Worm (Caenorhabditis elegans) whole organism, L4 larva: ENCODE measurements around the gene B0393.4.

ENCODE experiments used
- D1046.2 ChIP-seq: fragments of 200-800 bp; sonication (Bioruptor generic); IDR thresholded peaks from 2 replicates; pipeline ENCODE4 v1.3.6; 2022; ENCODE audit warnings: missing genetic modification characterization, missing compliant biosample characterization
- Y5F2A.4 ChIP-seq: fragments of 200-800 bp; sonication (Bioruptor generic); optimal IDR thresholded peaks from 2 replicates; lab custom pipeline; 2018; ENCODE audit warnings: mild to moderate bottlenecking, missing genetic modification characterization, missing compliant biosample characterization
- aha-1 ChIP-seq: fragments of 150-350 bp; peaks from one replicate; lab custom pipeline; 2014; ENCODE audit warnings: missing biosample characterization, missing genetic modification characterization
- ama-1 ChIP-seq: fragments of 150-350 bp; optimal IDR thresholded peaks from 2 replicates; lab custom pipeline; 2014; ENCODE audit warnings: inconsistent platforms, mixed read lengths
- arid-1 ChIP-seq: fragments of 200-800 bp; sonication (Bioruptor generic); conservative IDR thresholded peaks from 2 replicates; pipeline ENCODE4 v1.3.6; 2022; ENCODE audit warnings: missing genetic modification reagents, missing genetic modification characterization, missing compliant biosample characterization
- ceh-20 ChIP-seq: fragments of 200-800 bp; sonication (Bioruptor generic); IDR thresholded peaks from 2 replicates; pipeline ENCODE4 v1.3.6; 2022; ENCODE audit warnings: missing genetic modification reagents, missing genetic modification characterization, missing compliant biosample characterization
- ceh-32 ChIP-seq: sonication (generic microtip); optimal IDR thresholded peaks from 2 replicates; lab custom pipeline; 2016; ENCODE audit warnings: mild to moderate bottlenecking, missing genetic modification characterization, missing compliant biosample characterization; ENCODE audit not compliant: poor library complexity
- ces-1 ChIP-seq: fragments of 150-350 bp; sonication (generic microtip); optimal IDR thresholded peaks from 4 replicates; lab custom pipeline; 2014; ENCODE audit warnings: missing biosample characterization, missing genetic modification reagents, missing genetic modification characterization
- ctbp-1 ChIP-seq: fragments of 200-800 bp; sonication (Bioruptor generic); IDR thresholded peaks from 2 replicates; pipeline ENCODE4 v1.3.6; 2022; ENCODE audit warnings: missing genetic modification reagents, missing genetic modification characterization, missing compliant biosample characterization
- daf-16 ChIP-seq, 3 experiments: sonication (generic microtip); optimal IDR thresholded peaks; 2 replicates each; lab custom pipeline; 2016 to 2017; ENCODE audit warnings: missing genetic modification characterization in 3 of 3, missing genetic modification reagents in 3 of 3, mild to moderate bottlenecking in 2 of 3, missing compliant biosample characterization in 2 of 3, missing biosample characterization in 1 of 3, moderate library complexity in 1 of 3
- dve-1 ChIP-seq: sonication (generic microtip); optimal IDR thresholded peaks from 2 replicates; lab custom pipeline; 2017; ENCODE audit warnings: antibody characterized with exemption, mild to moderate bottlenecking, missing genetic modification characterization, missing compliant biosample characterization; ENCODE audit not compliant: insufficient read depth
- egl-27 ChIP-seq: sonication (generic microtip); optimal IDR thresholded peaks from 3 replicates; lab custom pipeline; 2017; ENCODE audit warnings: missing biosample characterization, missing genetic modification reagents, missing genetic modification characterization
- hif-1 ChIP-seq, 2 experiments: sonication (generic microtip); optimal IDR thresholded peaks; 2 replicates each; lab custom pipeline; 2016 to 2017; ENCODE audit warnings: missing compliant biosample characterization in 2 of 2, missing genetic modification characterization in 2 of 2, missing genetic modification reagents in 2 of 2, missing genotype in 2 of 2, mild to moderate bottlenecking in 1 of 2
- hlh-11 ChIP-seq: fragments of 200-800 bp; sonication (Bioruptor generic); optimal IDR thresholded peaks from 2 replicates; lab custom pipeline; 2018; ENCODE audit warnings: mild to moderate bottlenecking, missing genetic modification characterization, missing compliant biosample characterization
- lin-13 ChIP-seq: fragments of 150-350 bp; optimal IDR thresholded peaks from 2 replicates; lab custom pipeline; 2014; ENCODE audit warnings: missing biosample characterization, missing genetic modification reagents, missing genetic modification characterization
- madf-9 ChIP-seq: fragments of 200-800 bp; sonication (Bioruptor generic); conservative IDR thresholded peaks from 2 replicates; pipeline ENCODE4 v1.3.6; 2022; ENCODE audit warnings: missing genetic modification reagents, missing genetic modification characterization, missing compliant biosample characterization
- mdl-1 ChIP-seq, 2 experiments: fragments of 150-350 bp in 1 of 2; sonication (generic microtip) in 1 of 2; optimal IDR thresholded peaks; 2 replicates each; lab custom pipeline; 2014 to 2017; ENCODE audit warnings: missing biosample characterization in 2 of 2, missing genetic modification characterization in 2 of 2
- mes-2 ChIP-seq: sonication (generic microtip); optimal IDR thresholded peaks from 2 replicates; lab custom pipeline; 2016; ENCODE audit warnings: missing genotype, mild to moderate bottlenecking, missing genetic modification characterization, missing compliant biosample characterization; ENCODE audit not compliant: poor library complexity, severe bottlenecking
- mxl-3 ChIP-seq: fragments of 200-800 bp; sonication (Bioruptor generic); optimal IDR thresholded peaks from 2 replicates; lab custom pipeline; 2018; ENCODE audit warnings: mild to moderate bottlenecking, missing genetic modification characterization, missing compliant biosample characterization
- nhr-237 ChIP-seq: sonication (generic microtip); optimal IDR thresholded peaks from 2 replicates; lab custom pipeline; 2017; ENCODE audit warnings: missing biosample characterization, missing genetic modification characterization
- nhr-28 ChIP-seq: fragments of 150-350 bp; optimal IDR thresholded peaks from 2 replicates; lab custom pipeline; 2014; ENCODE audit warnings: missing biosample characterization, missing genetic modification characterization
- nhr-48 ChIP-seq: sonication (generic microtip); optimal IDR thresholded peaks from 2 replicates; lab custom pipeline; 2016; ENCODE audit warnings: mild to moderate bottlenecking, missing genetic modification characterization, missing compliant biosample characterization
- nhr-76 ChIP-seq: fragments of 150-350 bp; optimal IDR thresholded peaks from 2 replicates; lab custom pipeline; 2014; ENCODE audit warnings: missing biosample characterization, missing genetic modification characterization
- nhr-77 ChIP-seq: fragments of 150-350 bp; optimal IDR thresholded peaks from 2 replicates; lab custom pipeline; 2014; ENCODE audit warnings: missing biosample characterization, missing genetic modification characterization
- php-3 ChIP-seq: fragments of 200-800 bp; sonication (Bioruptor generic); IDR thresholded peaks from 2 replicates; pipeline ENCODE4 v1.3.6; 2022; ENCODE audit warnings: missing genetic modification reagents, missing genetic modification characterization, missing compliant biosample characterization
- pqm-1 ChIP-seq: sonication (generic microtip); optimal IDR thresholded peaks from 2 replicates; lab custom pipeline; 2017; ENCODE audit warnings: missing biosample characterization, missing genetic modification characterization
- set-16 ChIP-seq: fragments of 200-800 bp; sonication (Bioruptor generic); IDR thresholded peaks from 2 replicates; pipeline ENCODE4 v1.3.6; 2022; ENCODE audit warnings: missing genetic modification reagents, missing genetic modification characterization, missing compliant biosample characterization
- snpc-4 ChIP-seq: fragments of 150-350 bp; optimal IDR thresholded peaks from 2 replicates; lab custom pipeline; 2014; ENCODE audit warnings: missing biosample characterization, missing genetic modification characterization
- tra-1 ChIP-seq: fragments of 200-800 bp; sonication (Bioruptor generic); IDR thresholded peaks from 2 replicates; pipeline ENCODE4 v1.3.6; 2022; ENCODE audit warnings: missing genetic modification reagents, missing genetic modification characterization, missing compliant biosample characterization
- unc-130 ChIP-seq: sonication (generic microtip); optimal IDR thresholded peaks from 2 replicates; lab custom pipeline; 2016; ENCODE audit warnings: missing genetic modification reagents, missing genetic modification characterization, missing compliant biosample characterization
- unc-62 ChIP-seq, 3 experiments: fragments of 150-350 bp in 1 of 3; sonication (generic microtip); optimal IDR thresholded peaks in 2 of 3; peaks in 1 of 3; 1 replicate in 1 of 3; 2 replicates in 2 of 3; lab custom pipeline; 2014 to 2017; ENCODE audit warnings: missing biosample characterization in 3 of 3, missing genetic modification characterization in 3 of 3, missing genetic modification reagents in 3 of 3, missing genotype in 1 of 3
- ztf-11 ChIP-seq: fragments of 150-350 bp; optimal IDR thresholded peaks from 2 replicates; lab custom pipeline; 2014; ENCODE audit warnings: missing biosample characterization, missing genetic modification characterization
- ztf-7 ChIP-seq: fragments of 150-350 bp; optimal IDR thresholded peaks from 2 replicates; lab custom pipeline; 2014; ENCODE audit warnings: missing biosample characterization, missing genetic modification characterization

B0393.4 gene

DNA sequence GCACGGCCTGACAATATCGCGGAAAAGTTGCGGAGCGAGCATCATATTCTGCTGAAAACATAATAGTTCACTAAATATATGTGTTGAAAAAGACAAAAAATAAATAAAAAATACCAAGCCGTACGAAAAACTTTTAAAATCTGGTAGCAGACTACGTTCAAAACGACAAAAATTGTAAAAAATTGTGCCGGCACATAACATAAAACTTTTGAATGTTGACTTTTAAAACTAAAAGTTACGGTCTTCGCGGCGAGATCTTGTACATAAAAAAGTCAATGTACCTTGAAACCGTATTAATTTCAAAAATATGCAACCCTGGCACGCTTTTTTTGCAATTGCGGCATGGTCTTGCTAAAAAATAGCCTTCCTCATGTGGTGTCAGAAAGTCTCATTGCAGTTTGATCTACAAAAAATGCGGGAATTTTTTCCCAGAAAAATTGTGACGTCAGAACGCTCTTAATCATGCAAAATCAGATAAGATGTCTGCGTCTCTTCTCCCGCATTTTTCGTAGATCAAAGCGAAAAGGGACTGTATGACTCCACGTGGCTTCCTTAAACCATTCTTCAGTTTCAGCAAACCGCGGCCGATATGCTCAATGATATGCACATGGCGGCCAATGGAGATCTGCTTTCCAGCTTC is 18.6 kb upstream of the B0393.4 start, which contains the start of the genes gex-5 and C38D4.10:
gex-5 (minus strand) TSS at position 51 of the 640 bp plus-strand sequence.
C38D4.10 (plus strand) TSS at position 590 of the 640 bp plus-strand sequence.
- peak; percentile 55 for TF ChIP-seq unc-130 (GFP tag; lab: Kevin White, UChicago)

DNA sequence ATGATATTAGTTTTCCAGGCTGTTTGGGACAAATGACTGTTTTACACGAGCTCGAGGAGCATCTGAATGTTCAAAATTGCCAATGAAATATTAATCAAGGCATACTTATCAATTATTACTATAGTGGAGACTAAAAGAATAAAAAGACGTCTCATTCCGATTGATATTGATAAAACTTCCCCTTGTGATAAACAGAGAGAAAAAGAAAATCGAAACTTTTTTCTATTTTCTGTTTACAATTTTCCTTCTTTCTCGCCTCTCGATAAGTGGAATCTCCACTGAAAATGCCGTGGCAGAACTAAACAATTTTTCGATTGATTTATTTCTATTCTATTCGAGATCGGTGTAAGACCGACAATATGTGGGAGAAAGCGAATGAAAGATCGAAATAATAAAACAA is 16.4 kb upstream of the B0393.4 start, which contains the start of gene B0393.9:
B0393.9 (minus strand) TSS at position 303 of the 400 bp plus-strand sequence.
- peak; percentile 31 for TF ChIP-seq dve-1 (tag; lab: Kevin White, UChicago)
- TF ChIP-seq hlh-11, result peak; percentile 30
- no peak for TF ChIP-seq daf-16 (GFP tag; optimal IDR thresholded peaks at IDR 0.05; lab: Kevin White, UChicago)
- TF ChIP-seq daf-16 (tag; optimal IDR thresholded peaks at IDR 0.05; lab: Kevin White, UChicago), result peak; percentile 73
- TF ChIP-seq arid-1 (GFP tag; lab: Robert Waterston, UW), result no peak
- peak; percentile 12 for TF ChIP-seq pqm-1
- TF ChIP-seq php-3, result no peak
- TF ChIP-seq nhr-28, result peak; percentile 35
- no peak for TF ChIP-seq lin-13 (GFP tag; lab: Kevin White, UChicago)

DNA sequence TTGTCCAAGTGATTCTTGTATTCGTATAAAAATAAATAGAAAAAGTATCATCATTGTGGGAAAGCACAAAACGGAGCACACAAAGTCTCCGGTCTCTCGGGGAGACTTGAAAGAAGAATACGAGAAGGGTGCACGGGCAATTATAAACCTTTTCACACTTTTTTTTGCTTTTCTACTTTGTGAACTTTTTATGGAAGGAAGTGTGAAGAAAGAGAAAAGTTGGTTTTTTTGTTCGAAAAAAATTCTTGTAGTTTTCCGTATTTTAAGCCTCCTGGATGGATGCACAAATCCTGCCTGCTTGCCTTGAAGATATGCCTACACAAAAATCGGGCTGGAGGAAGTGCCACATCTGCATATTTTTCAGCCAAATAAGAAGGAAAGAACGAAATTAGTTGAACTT is 14.6 kb upstream of the B0393.4 start, which contains the start of gene B0393.7:
B0393.7 (minus strand) TSS at position 101 of the 400 bp plus-strand sequence.
- peak; percentile 88 for TF ChIP-seq aha-1 (tag; lab: Kevin White, UChicago)
- TF ChIP-seq daf-16 (GFP tag; optimal IDR thresholded peaks at IDR 0.05; lab: Kevin White, UChicago), result no peak
- TF ChIP-seq daf-16 (tag; optimal IDR thresholded peaks at IDR 0.05; lab: Kevin White, UChicago), result peak; percentile 17
- no peak for TF ChIP-seq D1046.2
- TF ChIP-seq, all 104 proteins: peak for 2

DNA sequence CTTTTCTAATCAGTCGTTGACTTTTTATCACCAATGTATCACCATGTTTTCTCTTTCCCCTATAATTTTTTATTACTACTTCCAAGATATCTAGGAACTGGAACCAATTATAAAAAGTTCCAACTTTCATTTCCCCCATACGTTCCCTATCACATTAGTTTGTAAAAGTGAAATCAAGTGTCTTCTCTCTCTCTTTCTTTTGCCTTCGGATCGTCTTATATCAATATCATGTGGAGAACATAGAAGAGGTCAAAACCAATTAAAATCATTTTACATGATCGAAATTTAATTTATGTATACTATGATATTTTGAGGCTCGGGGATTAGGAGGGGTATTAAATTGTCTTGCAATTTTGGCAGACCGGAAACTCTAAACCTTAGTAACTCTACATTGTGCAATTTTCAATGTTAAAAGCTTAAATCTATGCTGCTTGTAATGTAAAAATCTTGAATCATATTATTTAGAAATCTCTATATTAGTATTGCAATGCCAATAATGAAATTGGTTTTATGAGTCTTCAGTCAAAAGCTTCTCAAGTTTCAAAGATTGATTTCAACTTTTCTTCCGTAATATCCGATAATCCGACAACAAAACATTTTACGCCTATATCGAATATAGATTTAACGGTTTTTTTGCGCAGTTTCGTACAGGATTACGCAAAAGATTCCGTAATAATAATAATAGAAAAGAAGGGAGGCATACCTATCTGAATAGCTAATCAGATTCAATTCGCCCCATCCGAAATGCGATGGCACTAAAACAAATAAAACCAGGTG is 4.6 kb upstream of the B0393.4 start:
- no peak for TF ChIP-seq unc-62 (GFP tag; optimal IDR thresholded peaks at IDR 0.05 in 1 of 2; lab: Kevin White, UChicago)
- no peak for TF ChIP-seq unc-62 (tag; optimal IDR thresholded peaks at IDR 0.05; lab: Kevin White, UChicago)
- peak; percentile 96 for TF ChIP-seq aha-1 (tag; lab: Kevin White, UChicago)

DNA sequence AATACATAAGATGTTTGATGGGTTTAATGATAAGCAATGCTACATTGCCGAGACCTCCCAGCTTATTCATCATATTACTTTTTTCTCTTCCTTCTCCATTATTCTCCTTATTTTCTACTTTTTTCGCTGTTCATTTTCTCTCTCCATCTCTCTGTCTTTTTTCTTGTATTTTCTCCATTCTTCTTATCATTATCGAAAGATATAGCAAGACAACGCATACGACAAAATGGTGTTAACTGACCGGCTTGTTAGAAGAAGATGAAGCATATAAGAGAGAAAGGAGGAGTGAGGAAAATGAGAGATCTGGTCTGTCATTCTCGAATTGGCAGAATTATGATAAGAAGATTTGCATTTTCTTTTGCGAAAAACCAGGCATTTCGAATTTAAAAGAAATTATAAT is 3.4 kb upstream of the B0393.4 start:
- TF ChIP-seq mes-2 (tag; lab: Kevin White, UChicago) (no peak), hif-1 (tag; optimal IDR thresholded peaks at IDR 0.05; lab: Kevin White, UChicago) (no peak), mxl-3 (peak; percentile 9), nhr-76 (tag; lab: Kevin White, UChicago) (no peak), ztf-11 (tag; lab: Kevin White, UChicago) (no peak), unc-62 (GFP tag; optimal IDR thresholded peaks at IDR 0.05 in 1 of 2; lab: Kevin White, UChicago) (peak in 1 of 2 experiments; percentile 75), unc-62 (tag; optimal IDR thresholded peaks at IDR 0.05; lab: Kevin White, UChicago) (no peak), egl-27 (tag; lab: Kevin White, UChicago) (no peak), nhr-28 (peak; percentile 47)

DNA sequence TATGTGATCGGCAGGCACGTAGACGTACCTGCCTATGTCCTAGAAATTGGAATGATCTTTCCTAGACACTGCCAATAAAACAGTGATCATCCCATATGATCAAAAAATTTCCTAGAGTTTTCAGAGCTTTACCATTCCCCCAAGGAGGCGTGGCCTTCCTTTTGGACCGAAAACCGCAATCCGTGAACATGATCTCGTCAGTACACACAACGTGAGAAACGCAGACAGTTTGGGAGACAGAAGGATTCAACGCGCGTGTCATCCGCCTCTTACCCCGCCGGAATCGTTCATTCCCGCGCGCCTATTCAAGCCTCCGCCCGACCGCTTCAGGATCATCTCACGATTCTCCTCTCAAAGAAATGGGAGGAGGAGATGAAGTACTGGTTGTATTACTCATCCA is 2.1 kb upstream of the B0393.4 start, which contains the start of gene B0393.5:
B0393.5 (plus strand) TSS at position 301 of the 400 bp plus-strand sequence.
- peak; percentile 18 for TF ChIP-seq mxl-3
- peak; percentile 4 for TF ChIP-seq aha-1 (tag; lab: Kevin White, UChicago)
- TF ChIP-seq nhr-77 (tag; lab: Kevin White, UChicago), result no peak

DNA sequence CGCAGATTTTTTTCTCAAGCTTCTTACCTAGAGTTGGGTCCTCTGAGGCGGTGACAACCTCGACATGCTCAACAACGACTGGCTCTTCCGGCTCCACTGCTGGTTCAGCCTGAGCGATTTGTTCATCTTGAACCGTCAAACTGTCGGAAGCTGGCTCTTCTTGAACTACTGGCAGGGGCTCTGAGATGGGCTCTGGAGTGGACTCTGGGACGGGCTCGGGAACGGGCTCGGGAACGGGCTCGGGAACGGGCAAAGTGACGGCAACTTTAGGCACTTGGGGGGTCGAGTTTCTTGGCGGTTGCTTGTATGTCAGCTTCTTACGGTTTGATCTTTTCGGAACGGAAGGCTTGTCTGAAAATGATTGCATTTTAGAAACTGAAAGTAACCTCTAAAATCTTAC is 563 bp downstream of the B0393.4 start:
- TF ChIP-seq ceh-20 (GFP tag; lab: Robert Waterston, UW) (no peak), set-16 (GFP tag; lab: Robert Waterston, UW) (peak; percentile 78)

DNA sequence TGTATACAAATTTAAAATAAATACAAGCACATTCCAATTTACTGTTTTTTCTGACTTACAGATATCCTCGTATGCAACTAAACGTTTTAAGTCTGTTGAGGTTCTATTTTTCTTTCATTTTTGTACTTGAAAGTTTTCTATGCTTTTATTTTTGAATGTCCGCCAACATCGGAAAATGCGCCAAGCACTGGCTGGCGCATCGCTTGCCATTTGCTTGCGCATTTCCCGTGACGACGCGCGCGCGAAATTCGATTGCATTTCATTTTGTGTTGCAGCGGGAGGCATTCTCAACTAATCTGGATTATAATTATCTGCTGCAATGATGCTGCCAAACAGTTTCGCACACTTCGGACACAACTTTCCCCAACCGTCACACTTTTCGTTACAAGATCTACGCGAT is 6.4 kb downstream of the B0393.4 start, which contains the start of gene fbxl-2:
fbxl-2 (plus strand) TSS at position 278 of the 400 bp plus-strand sequence.
- peak; percentile 59 for TF ChIP-seq ama-1 (lab: Kevin White, UChicago)
- peak; percentile 37 for TF ChIP-seq Y5F2A.4 (GFP tag; lab: Kevin White, UChicago)
- TF ChIP-seq nhr-237 (tag; lab: Kevin White, UChicago), result no peak
- TF ChIP-seq ctbp-1, result peak; percentile 85
- TF ChIP-seq ztf-7 (tag; lab: Kevin White, UChicago), result peak; percentile 84
- peak in 1 of 2 experiments; percentile 59 for TF ChIP-seq mdl-1 (tag; optimal IDR thresholded peaks at IDR 0.05; lab: Kevin White, UChicago)
- peak; percentile 84 for TF ChIP-seq tra-1
- TF ChIP-seq ceh-32 (tag; lab: Kevin White, UChicago), result peak; percentile 44
- TF ChIP-seq snpc-4 (tag; lab: Kevin White, UChicago), result no peak
- TF ChIP-seq dve-1 (tag; lab: Kevin White, UChicago), result peak; percentile 95
- no peak for TF ChIP-seq ces-1 (GFP tag; lab: Kevin White, UChicago)
- TF ChIP-seq madf-9 (GFP tag; lab: Robert Waterston, UW), result peak; percentile 82
- peak; percentile 70 for TF ChIP-seq nhr-48 (tag; lab: Kevin White, UChicago)
